Fruit fly (Drosophila melanogaster): ENCODE data around the gene CG5478.
A peak's percentile ranks its signal among the peaks of the same experiment; 100 is the strongest.

CG5478 gene

dm6 chr3R:15927172-15927571 is 6.4 kb downstream of the CG5478 start (continued):
- peak; percentile 41 for TF ChIP-seq sisA (GFP tag; IDR thresholded peaks at IDR 0.05)
- peak; percentile 52 for TF ChIP-seq Meics (GFP tag; optimal IDR thresholded peaks at IDR 0.05)
- TF ChIP-seq E2f2 (GFP tag; IDR thresholded peaks at IDR 0.05) = peak; percentile 22; the same call in 1 of the 2 replicates
- TF ChIP-seq B-H1 (GFP tag; IDR thresholded peaks at IDR 0.05) = no peak
- peak; percentile 6 for TF ChIP-seq Hmr (GFP tag; optimal IDR thresholded peaks at IDR 0.05)
- TF ChIP-seq CG12219 (GFP tag; optimal IDR thresholded peaks at IDR 0.05) = peak; percentile 47
- TF ChIP-seq CG30403 (GFP tag; optimal IDR thresholded peaks at IDR 0.05) = peak; percentile 48
- peak; percentile 15 for TF ChIP-seq CG17568 (GFP tag; optimal IDR thresholded peaks at IDR 0.05)
- peak; percentile 65; the same call in 2 of the 3 replicates for TF ChIP-seq dysf (GFP tag; IDR thresholded peaks at IDR 0.05)
- no peak for TF ChIP-seq Dp (GFP tag; optimal IDR thresholded peaks at IDR 0.05)
- peak; percentile 69 for TF ChIP-seq Ets65A (GFP tag)
- peak; percentile 56 for TF ChIP-seq unpg (GFP tag; optimal IDR thresholded peaks at IDR 0.05)
- TF ChIP-seq crc (GFP tag; optimal IDR thresholded peaks at IDR 0.05) = no peak
- peak; percentile 27 for TF ChIP-seq CoRest (tag; optimal IDR thresholded peaks at IDR 0.05)
- peak; percentile 35 for TF ChIP-seq CG10209 (GFP tag; optimal IDR thresholded peaks at IDR 0.05)
- TF ChIP-seq CG11696 (GFP tag; IDR thresholded peaks at IDR 0.05) = no peak
- peak; percentile 40 for TF ChIP-seq grau (tag; optimal IDR thresholded peaks at IDR 0.05)
- 0 out of 3 replicates have a peak, but pooled peaks have one; percentile 14 for TF ChIP-seq C15 (GFP tag; IDR thresholded peaks at IDR 0.05)
- TF ChIP-seq crp (GFP tag; optimal IDR thresholded peaks at IDR 0.05) = no peak
- TF ChIP-seq CG1602 (GFP tag; optimal IDR thresholded peaks at IDR 0.05) = peak; percentile 1
- TF ChIP-seq Xbp1 (GFP tag; optimal IDR thresholded peaks at IDR 0.05) = peak; percentile 32
- TF ChIP-seq CG7839 (tag; optimal IDR thresholded peaks at IDR 0.05) = peak; percentile 53
- TF ChIP-seq CG15269 (tag; optimal IDR thresholded peaks at IDR 0.05) = peak; percentile 47
- no peak for TF ChIP-seq NK7.1 (GFP tag; optimal IDR thresholded peaks at IDR 0.05)

DNA sequence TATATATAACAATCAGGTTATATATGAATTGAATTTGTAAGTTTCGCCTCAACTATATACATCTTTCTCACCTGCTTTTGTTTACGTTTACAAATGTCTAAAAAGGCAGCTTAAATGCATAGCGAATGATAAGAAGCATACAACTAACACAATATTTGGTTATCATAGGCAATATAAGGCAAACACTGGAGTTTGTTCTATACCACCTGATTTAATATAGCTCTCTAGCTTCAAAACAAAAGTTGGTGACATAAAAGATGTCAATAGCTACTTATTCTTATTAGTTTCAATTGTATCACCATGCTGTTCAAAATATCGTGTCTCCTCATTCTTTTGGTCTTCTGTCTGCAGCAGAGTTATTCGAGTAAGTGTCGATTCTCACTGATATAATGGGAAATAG is 7.6 kb downstream of the CG5478 start:
- TF ChIP-seq lbe (GFP tag; optimal IDR thresholded peaks at IDR 0.05) (no peak), CG7271 (tag; optimal IDR thresholded peaks at IDR 0.05) (no peak), CG10366 (GFP tag; IDR thresholded peaks at IDR 0.05) (no peak), zen2 (GFP tag; IDR thresholded peaks at IDR 0.05; ENCODE audit: partially characterized antibody) (no peak), slou (GFP tag; optimal IDR thresholded peaks at IDR 0.05) (no peak), CG11695 (GFP tag; IDR thresholded peaks at IDR 0.05) (no peak), eve (GFP tag; optimal IDR thresholded peaks at IDR 0.05) (no peak), MBD-R2 (GFP tag; IDR thresholded peaks at IDR 0.05) (no peak), unpg (GFP tag; optimal IDR thresholded peaks at IDR 0.05) (peak; percentile 6), Meics (GFP tag; optimal IDR thresholded peaks at IDR 0.05) (peak; percentile 20), CG15269 (tag; optimal IDR thresholded peaks at IDR 0.05) (peak; percentile 15), CG3726 (GFP tag; IDR thresholded peaks at IDR 0.05) (no peak), hkb (optimal IDR thresholded peaks at IDR 0.05) (no peak), hkb (GFP tag; IDR thresholded peaks at IDR 0.05) (no peak), PHDP (tag; optimal IDR thresholded peaks at IDR 0.05) (peak; percentile 23), CG5953 (GFP tag; IDR thresholded peaks at IDR 0.05) (no peak), sob (GFP tag; IDR thresholded peaks at IDR 0.05) (0 out of 2 replicates have a peak, but pooled peaks have one; percentile 16), grau (tag; optimal IDR thresholded peaks at IDR 0.05) (no peak), Rfx (GFP tag; IDR thresholded peaks at IDR 0.05) (peak; percentile 7; the same call in 1 of the 2 replicates), stc (GFP tag; IDR thresholded peaks at IDR 0.05) (no peak), tin (GFP tag; optimal IDR thresholded peaks at IDR 0.05) (no peak), CG10431 (GFP tag; optimal IDR thresholded peaks at IDR 0.05) (no peak), Med (GFP tag) (peak; percentile 76), ems (GFP tag; optimal IDR thresholded peaks at IDR 0.05) (no peak), lab (GFP tag; optimal IDR thresholded peaks at IDR 0.05) (peak; percentile 31), ERR (GFP tag; optimal IDR thresholded peaks at IDR 0.05) (no peak), CG1602 (GFP tag; optimal IDR thresholded peaks at IDR 0.05) (no peak), Antp (GFP tag; optimal IDR thresholded peaks at IDR 0.05) (no peak), chif (GFP tag; optimal IDR thresholded peaks at IDR 0.05) (no peak), salm (tag; optimal IDR thresholded peaks at IDR 0.05) (no peak), cad (GFP tag; optimal IDR thresholded peaks at IDR 0.05) (no peak), lmd (GFP tag; IDR thresholded peaks at IDR 0.05) (no peak)

Measured in whole organism, embryonic.